Worm (Caenorhabditis elegans): Measurements from ENCODE around the gene ent-4.

- TF ChIP-seq ceh-82 (tag; optimal IDR thresholded peaks at IDR 0.05) (no peak), nhr-25 (tag; optimal IDR thresholded peaks at IDR 0.05; ENCODE audit: borderline replicate concordance, insufficient read depth) (no peak), nhr-28 (tag; optimal IDR thresholded peaks at IDR 0.05) (no peak), zag-1 (tag; optimal IDR thresholded peaks at IDR 0.05) (no peak), unc-39 (tag; optimal IDR thresholded peaks at IDR 0.05) (no peak), fos-1 (tag; optimal IDR thresholded peaks at IDR 0.05) (no peak), ctbp-1 (GFP tag; IDR thresholded peaks at IDR 0.05) (no peak), snpc-4 (tag; optimal IDR thresholded peaks at IDR 0.05) (no peak), nhr-11 (tag; optimal IDR thresholded peaks at IDR 0.05) (no peak), daf-16 (GFP tag; optimal IDR thresholded peaks at IDR 0.05) (no peak), daf-16 (tag; optimal IDR thresholded peaks at IDR 0.05) (no peak)
Observed at ce11 chrIV:13742244-13742643, 15.5 kb downstream of the ent-4 start, which contains the start of gene C47A4.3.

Data from whole organism, L4 larva.